Fruit fly (Drosophila melanogaster): ENCODE data around the gene PolZ2.

Gene PolZ2

dm6 chr3R:5621714-5622405 is 33.2 kb downstream of the PolZ2 start:
- no peak for TF ChIP-seq CG8478 (optimal IDR thresholded peaks at IDR 0.05)

DNA sequence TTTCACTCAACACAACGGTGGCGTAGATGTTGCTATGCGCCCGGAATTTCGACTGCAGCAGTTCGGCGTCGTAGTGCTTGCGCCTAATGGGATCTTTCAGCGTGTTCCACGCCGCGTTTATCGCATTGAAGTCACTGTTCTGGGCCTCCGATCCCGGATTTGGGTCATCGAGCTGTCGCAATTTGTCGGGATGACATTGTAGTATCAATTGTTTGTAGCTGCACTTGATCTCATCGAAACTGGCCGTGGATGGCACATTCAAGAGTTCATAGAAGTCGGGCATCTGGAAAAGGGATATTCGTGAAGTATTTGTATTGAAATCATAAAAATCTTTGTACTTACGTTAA is 33.7 kb downstream of the PolZ2 start:
- TF ChIP-seq pan (optimal IDR thresholded peaks at IDR 0.05), result no peak
- no peak for TF ChIP-seq EcR (GFP tag; optimal IDR thresholded peaks at IDR 0.05)
- TF ChIP-seq usp (GFP tag; optimal IDR thresholded peaks at IDR 0.05), result no peak
- TF ChIP-seq CG8478 (optimal IDR thresholded peaks at IDR 0.05), result no peak
- no peak for TF ChIP-seq Dll (optimal IDR thresholded peaks at IDR 0.05)
- TF ChIP-seq psq (optimal IDR thresholded peaks at IDR 0.05), result no peak

- no peak for TF ChIP-seq psq (optimal IDR thresholded peaks at IDR 0.05)
- TF ChIP-seq EcR (GFP tag; optimal IDR thresholded peaks at IDR 0.05), result no peak
- no peak for TF ChIP-seq usp (GFP tag; optimal IDR thresholded peaks at IDR 0.05)
- TF ChIP-seq pan (optimal IDR thresholded peaks at IDR 0.05), result no peak
Measured at dm6 chr3R:5622985-5623630, 34.4 kb downstream of the PolZ2 start.

DNA sequence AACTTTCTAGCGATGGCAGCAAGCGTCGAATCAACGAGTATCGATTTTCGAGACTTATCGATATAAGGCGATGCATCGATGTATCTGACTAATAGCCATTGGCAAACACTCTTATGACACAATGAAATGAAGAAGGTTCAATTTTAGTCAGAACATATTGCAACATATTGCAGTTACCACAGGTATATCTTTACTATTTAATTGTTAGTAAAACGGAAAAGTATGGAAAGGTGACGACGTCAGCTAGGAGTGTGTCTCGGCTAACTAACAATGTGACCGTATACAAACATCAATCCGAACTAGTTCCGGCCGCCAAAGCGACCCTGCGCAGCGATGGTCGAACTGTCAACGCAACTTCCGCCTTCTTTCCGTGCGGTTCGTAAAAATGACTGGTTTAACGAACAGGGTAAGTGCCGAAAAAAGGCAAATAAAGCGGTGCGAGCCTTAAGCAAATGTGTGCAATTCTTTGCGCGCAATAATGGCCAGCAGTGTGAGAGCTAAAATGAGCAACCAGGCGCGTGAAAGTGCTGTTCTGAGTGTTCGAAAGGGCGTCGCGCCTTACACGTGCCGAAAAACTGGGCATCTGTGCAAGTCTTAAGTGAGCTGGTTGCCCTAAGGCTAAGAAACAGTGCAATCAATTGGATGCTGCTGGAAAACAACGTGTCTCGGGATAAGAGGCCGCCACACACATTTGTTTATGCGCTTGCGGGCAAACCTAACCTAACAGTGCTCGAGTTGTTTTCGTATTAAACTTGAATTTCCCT is 35.6 kb downstream of the PolZ2 start, which contains the start of the genes Dph4, Spec2 and RpL13A:
Dph4 (minus strand) TSS at position 11 of the 764 bp plus-strand sequence.
Spec2 (minus strand) TSS at position 11 of the 764 bp plus-strand sequence.
RpL13A (plus strand) TSS at position 360 of the 764 bp plus-strand sequence.
- TF ChIP-seq pan (optimal IDR thresholded peaks at IDR 0.05) (no peak), psq (optimal IDR thresholded peaks at IDR 0.05) (no peak), Dll (optimal IDR thresholded peaks at IDR 0.05) (no peak), EcR (GFP tag; optimal IDR thresholded peaks at IDR 0.05) (no peak), usp (GFP tag; optimal IDR thresholded peaks at IDR 0.05) (no peak), CG8478 (optimal IDR thresholded peaks at IDR 0.05) (no peak)

- no peak for TF ChIP-seq EcR (GFP tag; optimal IDR thresholded peaks at IDR 0.05)
- no peak for TF ChIP-seq psq (optimal IDR thresholded peaks at IDR 0.05)
- TF ChIP-seq CG8478 (optimal IDR thresholded peaks at IDR 0.05), result no peak
- no peak for TF ChIP-seq Dll (optimal IDR thresholded peaks at IDR 0.05)
- TF ChIP-seq usp (GFP tag; optimal IDR thresholded peaks at IDR 0.05), result no peak
- TF ChIP-seq pan (optimal IDR thresholded peaks at IDR 0.05), result no peak
Measured at dm6 chr3R:5627552-5627951, 38.9 kb downstream of the PolZ2 start, which contains the start of gene CG31551. TSS of gene CG31551 (plus strand) at chr3R:5627852.

- no peak for TF ChIP-seq usp (GFP tag; optimal IDR thresholded peaks at IDR 0.05)
- no peak for TF ChIP-seq CG8478 (optimal IDR thresholded peaks at IDR 0.05)
- TF ChIP-seq psq (optimal IDR thresholded peaks at IDR 0.05), result no peak
- TF ChIP-seq EcR (GFP tag; optimal IDR thresholded peaks at IDR 0.05), result no peak
- no peak for TF ChIP-seq Dll (optimal IDR thresholded peaks at IDR 0.05)
- no peak for TF ChIP-seq pan (optimal IDR thresholded peaks at IDR 0.05)
Measured at dm6 chr3R:5632182-5632581, 43.5 kb downstream of the PolZ2 start, which contains the start of gene CG31549. TSS of gene CG31549 (plus strand) at chr3R:5632192.

- no peak for TF ChIP-seq usp (GFP tag; optimal IDR thresholded peaks at IDR 0.05)
- no peak for TF ChIP-seq psq (optimal IDR thresholded peaks at IDR 0.05)
- TF ChIP-seq pan (optimal IDR thresholded peaks at IDR 0.05), result no peak
- TF ChIP-seq Dll (optimal IDR thresholded peaks at IDR 0.05), result no peak
- no peak for TF ChIP-seq CG8478 (optimal IDR thresholded peaks at IDR 0.05)
- TF ChIP-seq EcR (GFP tag; optimal IDR thresholded peaks at IDR 0.05), result no peak
Measured at dm6 chr3R:5633437-5633836, 44.8 kb downstream of the PolZ2 start, which contains the start of gene CG12171. TSS of gene CG12171 (plus strand) at chr3R:5633627.

- TF ChIP-seq EcR (GFP tag; optimal IDR thresholded peaks at IDR 0.05) (no peak), usp (GFP tag; optimal IDR thresholded peaks at IDR 0.05) (no peak), psq (optimal IDR thresholded peaks at IDR 0.05) (no peak), Dll (optimal IDR thresholded peaks at IDR 0.05) (no peak), pan (optimal IDR thresholded peaks at IDR 0.05) (no peak), CG8478 (optimal IDR thresholded peaks at IDR 0.05) (no peak)
Measured at dm6 chr3R:5635524-5635923, 46.9 kb downstream of the PolZ2 start, which contains the start of gene CG31546. TSS of gene CG31546 (minus strand) at chr3R:5635624.

DNA sequence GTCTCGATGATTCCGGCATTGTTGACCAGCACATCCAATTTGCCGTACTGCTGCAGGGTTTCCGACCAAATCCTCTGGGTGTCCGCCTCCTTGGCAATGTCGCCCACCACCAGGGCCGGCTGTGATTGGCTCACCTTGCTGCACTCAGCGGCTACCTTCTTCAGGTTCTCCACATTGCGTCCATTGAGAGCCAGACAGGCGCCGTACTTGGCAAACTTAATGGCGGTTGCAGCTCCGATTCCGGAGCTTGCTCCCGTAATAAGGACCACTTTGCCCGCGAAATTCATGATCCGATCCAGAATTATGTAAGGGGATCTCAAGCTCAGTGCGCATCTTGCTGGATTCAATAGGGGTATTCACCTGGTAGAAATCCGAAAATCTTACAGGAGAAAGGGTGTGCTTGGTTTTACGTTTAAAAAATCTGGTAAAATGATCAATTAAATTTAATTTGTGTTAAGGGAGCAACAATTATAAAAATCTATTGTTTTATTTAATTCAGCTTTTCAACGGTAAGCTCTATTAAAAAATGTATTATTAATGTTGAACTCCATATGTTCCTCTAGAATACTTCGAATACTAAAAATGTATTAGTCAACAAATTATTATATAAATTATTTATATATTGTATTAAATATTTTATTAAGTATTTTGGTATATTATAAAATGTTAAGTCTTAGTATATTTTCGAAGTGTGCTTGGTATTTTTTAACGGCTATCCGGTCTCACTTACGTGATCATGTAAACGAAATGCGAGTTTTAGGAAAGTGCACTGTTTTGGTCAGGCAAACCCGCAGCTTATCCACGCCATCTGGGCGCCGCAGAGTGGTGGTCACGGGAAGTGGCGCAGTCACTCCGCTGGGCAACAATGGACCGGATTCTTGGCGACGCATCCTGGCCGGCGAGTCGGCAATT is 48.1 kb downstream of the PolZ2 start, which contains the start of the genes CG31548 and CG12170:
CG31548 (minus strand) TSS at position 334 of the 912 bp plus-strand sequence.
CG12170 (plus strand) TSS at position 716 of the 912 bp plus-strand sequence.
- no peak for TF ChIP-seq CG8478 (optimal IDR thresholded peaks at IDR 0.05)
- no peak for TF ChIP-seq EcR (GFP tag; optimal IDR thresholded peaks at IDR 0.05)
- no peak for TF ChIP-seq Dll (optimal IDR thresholded peaks at IDR 0.05)
- no peak for TF ChIP-seq usp (GFP tag; optimal IDR thresholded peaks at IDR 0.05)
- no peak for TF ChIP-seq pan (optimal IDR thresholded peaks at IDR 0.05)
- no peak for TF ChIP-seq psq (optimal IDR thresholded peaks at IDR 0.05)

All from whole organism.